Fruit fly (Drosophila melanogaster) whole organism, embryonic: ENCODE results near the gene pim.
A peak's percentile ranks its signal among the peaks of the same experiment; 100 is the strongest.

Experiments
- Atf3 ChIP-seq: fragments of 200-800 bp; sonication (Bioruptor generic); optimal IDR thresholded peaks from 3 replicates; lab custom pipeline; 2016; ENCODE audit warnings: missing biosample characterization, missing genetic modification characterization
- CG10267 ChIP-seq: fragments of 200-800 bp; sonication (Bioruptor generic); optimal IDR thresholded peaks from 2 replicates; lab custom pipeline; 2018; ENCODE audit warnings: missing biosample characterization, mild to moderate bottlenecking, missing genetic modification characterization, moderate library complexity
- CG11695 ChIP-seq: fragments of 200-800 bp; sonication (Bioruptor generic); IDR thresholded peaks from 3 replicates; pipeline ENCODE4 v1.3.6; 2022; ENCODE audit warnings: missing biosample characterization, missing genetic modification characterization
- CG11696 ChIP-seq: fragments of 200-800 bp; sonication (Bioruptor generic); IDR thresholded peaks from 2 replicates; pipeline ENCODE4 v1.3.6; 2022; ENCODE audit warnings: missing biosample characterization, missing genetic modification characterization
- CG14965 ChIP-seq: fragments of 200-800 bp; sonication (Bioruptor generic); optimal IDR thresholded peaks from 2 replicates; lab custom pipeline; 2016; ENCODE audit warnings: missing biosample characterization, missing genetic modification characterization, borderline replicate concordance
- CG15269 ChIP-seq: fragments of 200-800 bp; sonication (Bioruptor generic); optimal IDR thresholded peaks from 2 replicates; lab custom pipeline; 2018; ENCODE audit warnings: missing biosample characterization, mild to moderate bottlenecking, missing genetic modification characterization, moderate library complexity
- CG16813 ChIP-seq: fragments of 200-800 bp; sonication (Bioruptor generic); IDR thresholded peaks from 3 replicates; pipeline ENCODE4 v1.3.6; 2022; ENCODE audit warnings: missing biosample characterization, missing genetic modification characterization; ENCODE audit not compliant: partially characterized antibody
- CG17802 ChIP-seq: fragments of 200-800 bp; sonication (Bioruptor generic); optimal IDR thresholded peaks from 2 replicates; lab custom pipeline; 2018; ENCODE audit warnings: missing biosample characterization, mild to moderate bottlenecking, missing genetic modification characterization, moderate library complexity
- CG5953 ChIP-seq: fragments of 200-800 bp; sonication (Bioruptor generic); IDR thresholded peaks from 2 replicates; pipeline ENCODE4 v1.3.6; 2022; ENCODE audit warnings: missing biosample characterization, missing genetic modification characterization
- CG6654 ChIP-seq: fragments of 200-800 bp; sonication (Bioruptor generic); optimal IDR thresholded peaks from 2 replicates; lab custom pipeline; 2017; ENCODE audit warnings: missing biosample characterization, mild to moderate bottlenecking, missing genetic modification characterization
- CG6813 ChIP-seq: fragments of 200-800 bp; sonication (Bioruptor generic); optimal IDR thresholded peaks from 2 replicates; lab custom pipeline; 2017; ENCODE audit warnings: missing biosample characterization, missing genetic modification characterization, mild to moderate bottlenecking, moderate library complexity, missing genetic modification reagents
- CG8388 ChIP-seq: fragments of 200-800 bp; sonication (Bioruptor generic); optimal IDR thresholded peaks from 2 replicates; lab custom pipeline; 2019; ENCODE audit warnings: missing biosample characterization, mild to moderate bottlenecking, missing genetic modification characterization, moderate library complexity
- CG8765 ChIP-seq: fragments of 200-800 bp; sonication (Bioruptor generic); IDR thresholded peaks from 2 replicates; pipeline ENCODE4 v1.3.6; 2022; ENCODE audit warnings: missing biosample characterization, missing genetic modification characterization
- CG9437 ChIP-seq: fragments of 200-800 bp; sonication (Bioruptor generic); optimal IDR thresholded peaks from 2 replicates; lab custom pipeline; 2018; ENCODE audit warnings: missing biosample characterization, mild to moderate bottlenecking, missing genetic modification characterization
- CTCF ChIP-seq: fragments of 200-800 bp; sonication (Bioruptor generic); optimal IDR thresholded peaks from 2 replicates; lab custom pipeline; 2017; ENCODE audit warnings: missing biosample characterization, mild to moderate bottlenecking, missing genetic modification characterization, moderate library complexity
- Chrac-16 ChIP-seq: fragments of 200-800 bp; sonication (Bioruptor generic); optimal IDR thresholded peaks from 3 replicates; lab custom pipeline; 2016; ENCODE audit warnings: missing biosample characterization, missing genetic modification characterization
- Deaf1 ChIP-seq: fragments of 200-800 bp; optimal IDR thresholded peaks from 3 replicates; lab custom pipeline; 2019; ENCODE audit warnings: missing biosample characterization, mild to moderate bottlenecking, missing genetic modification characterization, moderate library complexity
- Ets97D ChIP-seq: fragments of 200-800 bp; sonication (Bioruptor generic); optimal IDR thresholded peaks from 3 replicates; lab custom pipeline; 2016; ENCODE audit warnings: missing biosample characterization, missing genetic modification characterization
- H2.0 ChIP-seq: fragments of 200-800 bp; sonication (Bioruptor generic); IDR thresholded peaks from 2 replicates; pipeline ENCODE4 v1.3.6; 2022; ENCODE audit warnings: missing biosample characterization, missing genetic modification characterization
- Jarid2 ChIP-seq: fragments of 200-800 bp; sonication (Bioruptor generic); optimal IDR thresholded peaks from 3 replicates; lab custom pipeline; 2017; ENCODE audit warnings: mild to moderate bottlenecking, missing biosample characterization, missing genetic modification reagents, missing genetic modification characterization
- Mrtf ChIP-seq: fragments of 200-800 bp; sonication (Bioruptor generic); IDR thresholded peaks from 3 replicates; pipeline ENCODE4 v1.3.6; 2022; ENCODE audit warnings: missing biosample characterization, missing genetic modification characterization
- NC2β ChIP-seq: fragments of 200-800 bp; sonication (Bioruptor generic); optimal IDR thresholded peaks from 2 replicates; lab custom pipeline; 2016; ENCODE audit warnings: missing biosample characterization, missing genetic modification characterization
- Neu2 ChIP-seq: fragments of 200-800 bp; sonication (Bioruptor generic); optimal IDR thresholded peaks from 3 replicates; lab custom pipeline; 2016; ENCODE audit warnings: missing biosample characterization, missing genetic modification characterization, borderline replicate concordance
- Ravus ChIP-seq: fragments of 200-800 bp; sonication (Bioruptor generic); IDR thresholded peaks from 2 replicates; pipeline ENCODE4 v1.3.6; 2022; ENCODE audit warnings: missing biosample characterization, missing genetic modification characterization
- Side ChIP-seq: fragments of 200-800 bp; sonication (Bioruptor generic); optimal IDR thresholded peaks from 2 replicates; lab custom pipeline; 2016; ENCODE audit warnings: missing biosample characterization, missing genetic modification characterization
- Spps ChIP-seq: fragments of 200-800 bp; sonication (Bioruptor generic); optimal IDR thresholded peaks from 2 replicates; lab custom pipeline; 2018; ENCODE audit warnings: missing biosample characterization, mild to moderate bottlenecking, missing genetic modification characterization
- TFAM ChIP-seq: fragments of 200-800 bp; sonication (Bioruptor generic); optimal IDR thresholded peaks from 2 replicates; lab custom pipeline; 2017; ENCODE audit warnings: missing biosample characterization, missing genetic modification characterization, inconsistent platforms
- ab ChIP-seq: fragments of 200-800 bp; sonication (Bioruptor generic); optimal IDR thresholded peaks from 2 replicates; lab custom pipeline; 2016; ENCODE audit warnings: missing biosample characterization, missing genetic modification characterization
- aop ChIP-seq: fragments of 200-800 bp; sonication (Bioruptor generic); IDR thresholded peaks from 2 replicates; pipeline ENCODE4 v1.3.6; 2022; ENCODE audit warnings: missing biosample characterization, missing genetic modification characterization
- ase ChIP-seq: fragments of 200-800 bp; sonication (Bioruptor generic); IDR thresholded peaks from 3 replicates; pipeline ENCODE4 v1.3.6; 2022; ENCODE audit warnings: missing biosample characterization, missing genetic modification characterization
- ash1 ChIP-seq: fragments of 200-800 bp; sonication (Bioruptor generic); optimal IDR thresholded peaks from 2 replicates; lab custom pipeline; 2018; ENCODE audit warnings: missing biosample characterization, mild to moderate bottlenecking, missing genetic modification characterization
- bab2 ChIP-seq: fragments of 200-800 bp; sonication (Bioruptor generic); optimal IDR thresholded peaks from 2 replicates; lab custom pipeline; 2016; ENCODE audit warnings: missing biosample characterization, missing genetic modification characterization
- cas ChIP-seq: fragments of 200-800 bp; sonication (Bioruptor generic); IDR thresholded peaks from 2 replicates; pipeline ENCODE4 v1.3.6; 2022; ENCODE audit warnings: missing biosample characterization, missing genetic modification characterization
- corto ChIP-seq: fragments of 200-800 bp; sonication (Bioruptor generic); optimal IDR thresholded peaks from 2 replicates; lab custom pipeline; 2016; ENCODE audit warnings: missing biosample characterization, mild to moderate bottlenecking, missing genetic modification characterization, moderate library complexity
- dmrt11E ChIP-seq: fragments of 200-800 bp; sonication (Bioruptor generic); optimal IDR thresholded peaks from 3 replicates; lab custom pipeline; 2018; ENCODE audit warnings: missing biosample characterization, mild to moderate bottlenecking, missing genetic modification characterization, moderate library complexity
- ewg ChIP-seq: fragments of 200-800 bp; sonication (Bioruptor generic); optimal IDR thresholded peaks from 3 replicates; lab custom pipeline; 2017; ENCODE audit warnings: mild to moderate bottlenecking, missing biosample characterization, missing genetic modification reagents, missing genetic modification characterization
- exex ChIP-seq: fragments of 200-800 bp; sonication (Bioruptor generic); optimal IDR thresholded peaks from 4 replicates; lab custom pipeline; 2018; ENCODE audit warnings: missing biosample characterization, mild to moderate bottlenecking, missing genetic modification characterization, moderate library complexity
- gcm2 ChIP-seq: fragments of 200-800 bp; sonication (Bioruptor generic); optimal IDR thresholded peaks from 2 replicates; lab custom pipeline; 2016; ENCODE audit warnings: missing biosample characterization, missing genetic modification characterization
- gsb ChIP-seq: fragments of 200-800 bp; sonication (Bioruptor generic); IDR thresholded peaks from 2 replicates; pipeline ENCODE4 v1.3.6; 2022; ENCODE audit warnings: missing biosample characterization, missing genetic modification characterization
- hth ChIP-seq: fragments of >200 bp; optimal IDR thresholded peaks from 2 replicates; lab custom pipeline; 2017; ENCODE audit warnings: inconsistent platforms
- klu ChIP-seq: fragments of 200-800 bp; sonication (Bioruptor generic); IDR thresholded peaks from 2 replicates; pipeline ENCODE4 v1.3.6; 2022; ENCODE audit warnings: missing biosample characterization, missing genetic modification characterization
- lilli ChIP-seq: fragments of 200-800 bp; sonication (Bioruptor generic); optimal IDR thresholded peaks from 3 replicates; lab custom pipeline; 2016; ENCODE audit warnings: missing biosample characterization, missing genetic modification characterization
- lov ChIP-seq, 2 experiments: fragments of 200-800 bp in 1 of 2; fragments of >200 bp in 1 of 2; sonication (Bioruptor generic) in 1 of 2; IDR thresholded peaks in 1 of 2; optimal IDR thresholded peaks in 1 of 2; 2 replicates in 1 of 2; 3 replicates in 1 of 2; pipeline versions ENCODE4 v1.3.6 to Lab custom; 2017 to 2022; ENCODE audit warnings: missing biosample characterization in 1 of 2, missing genetic modification characterization in 1 of 2
- maf-S ChIP-seq: fragments of 200-800 bp; sonication (Bioruptor generic); optimal IDR thresholded peaks from 2 replicates; lab custom pipeline; 2016; ENCODE audit warnings: missing biosample characterization, missing genetic modification characterization
- pb ChIP-seq: fragments of 200-800 bp; sonication (Bioruptor generic); optimal IDR thresholded peaks from 3 replicates; lab custom pipeline; 2016; ENCODE audit warnings: missing biosample characterization, missing genetic modification characterization
- phol ChIP-seq: fragments of 200-800 bp; sonication (Bioruptor generic); optimal IDR thresholded peaks from 3 replicates; lab custom pipeline; 2018; ENCODE audit warnings: missing biosample characterization, mild to moderate bottlenecking, missing genetic modification characterization, moderate library complexity
- pnt ChIP-seq: fragments of 200-800 bp; sonication (Bioruptor generic); optimal IDR thresholded peaks from 3 replicates; lab custom pipeline; 2016; ENCODE audit warnings: missing biosample characterization, missing genetic modification characterization
- sug ChIP-seq: fragments of 200-800 bp; optimal IDR thresholded peaks from 2 replicates; lab custom pipeline; 2019; ENCODE audit warnings: missing biosample characterization, mild to moderate bottlenecking, missing genetic modification characterization, moderate library complexity
- usp ChIP-seq: fragments of >200 bp; optimal IDR thresholded peaks from 2 replicates; lab custom pipeline; 2017; ENCODE audit warnings: missing biosample characterization, missing genetic modification characterization
- wor ChIP-seq: fragments of 200-800 bp; sonication (Bioruptor generic); IDR thresholded peaks from 2 replicates; pipeline ENCODE4 v1.3.6; 2022; ENCODE audit warnings: missing biosample characterization, missing genetic modification characterization
- zen2 ChIP-seq: fragments of 200-800 bp; sonication (Bioruptor generic); IDR thresholded peaks from 3 replicates; pipeline ENCODE4 v1.3.6; 2022; ENCODE audit warnings: missing biosample characterization, missing genetic modification characterization; ENCODE audit not compliant: partially characterized antibody

Gene pim

DNA sequence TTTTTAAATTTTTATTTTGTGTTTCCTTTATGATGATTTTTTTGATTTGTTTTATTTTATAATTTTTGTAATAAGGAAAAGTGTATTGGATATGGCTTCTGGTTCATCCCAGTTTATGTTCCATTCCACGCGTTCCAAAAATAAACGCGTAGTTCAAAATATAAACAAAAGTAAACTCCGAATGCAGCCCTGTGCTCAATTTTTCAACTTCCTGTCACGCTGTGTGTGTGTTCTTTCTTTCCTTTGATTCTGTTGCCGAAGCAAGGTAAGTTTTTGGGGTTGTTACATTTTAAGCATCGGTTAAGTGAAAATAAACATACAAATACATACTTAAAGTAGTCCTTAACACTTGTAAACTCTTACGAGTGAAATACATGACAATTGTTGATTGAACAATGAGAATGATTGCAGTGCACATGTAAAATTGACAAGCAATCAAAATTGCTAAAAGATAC is 45.4 kb downstream of the pim start, which contains the start of the genes Ip259 and RpS27A (continued):
- TF ChIP-seq gsb (peak; percentile 40), CG11696 (GFP tag; lab: Robert Waterston, UW) (no peak), hth (no peak), Neu2 (GFP tag; lab: Kevin White, UChicago) (no peak), ab (no peak), cas (GFP tag; lab: Robert Waterston, UW) (0 out of 2 replicates have a peak, but pooled peaks have one; percentile 35), maf-S (GFP tag; lab: Kevin White, UChicago) (peak; percentile 57), Jarid2 (GFP tag; lab: Kevin White, UChicago) (no peak), ash1 (GFP tag; lab: Kevin White, UChicago) (no peak), Deaf1 (no peak), zen2 (no peak), Side (GFP tag; lab: Kevin White, UChicago) (peak; percentile 75), Spps (tag; lab: Kevin White, UChicago) (peak; percentile 21), NC2β (GFP tag; lab: Kevin White, UChicago) (peak; percentile 96), Mrtf (GFP tag; lab: Robert Waterston, UW) (no peak; the same call in 1 of the 3 replicates), CG16813 (GFP tag; lab: Robert Waterston, UW) (no peak), wor (GFP tag; lab: Robert Waterston, UW) (no peak), CG9437 (GFP tag; lab: Kevin White, UChicago) (peak; percentile 74), Chrac-16 (GFP tag; lab: Kevin White, UChicago) (peak; percentile 52), TFAM (GFP tag; lab: Kevin White, UChicago) (no peak), aop (GFP tag; lab: Robert Waterston, UW) (no peak), CG17802 (tag; lab: Kevin White, UChicago) (peak; percentile 96), klu (GFP tag; lab: Robert Waterston, UW) (no peak), phol (peak; percentile 85), CG11695 (peak; percentile 57; the same call in 2 of the 3 replicates), CTCF (GFP tag; lab: Kevin White, UChicago) (no peak), Ravus (no peak), CG6654 (peak; percentile 22), CG14965 (GFP tag; lab: Kevin White, UChicago) (no peak), pnt (no peak), CG10267 (tag; lab: Kevin White, UChicago) (peak; percentile 60), ewg (GFP tag; lab: Kevin White, UChicago) (peak; percentile 64), Atf3 (GFP tag; lab: Kevin White, UChicago) (peak; percentile 61), H2.0 (GFP tag; lab: Robert Waterston, UW) (peak; percentile 71), usp (GFP tag; lab: Kevin White, UChicago) (no peak), CG15269 (tag; lab: Kevin White, UChicago) (no peak), sug (tag; lab: Kevin White, UChicago) (peak; percentile 75), exex (no peak), CG8765 (GFP tag; lab: Robert Waterston, UW) (0 out of 2 replicates have a peak, but pooled peaks have one; percentile 48), gcm2 (GFP tag; lab: Kevin White, UChicago) (peak; percentile 10), ase (GFP tag; lab: Robert Waterston, UW) (peak; percentile 65; the same call in 2 of the 3 replicates), lilli (GFP tag; lab: Kevin White, UChicago) (peak; percentile 48), CG6813 (GFP tag; lab: Kevin White, UChicago) (peak; percentile 83), Ets97D (GFP tag; lab: Kevin White, UChicago) (peak; percentile 99), CG5953 (GFP tag; lab: Robert Waterston, UW) (peak; percentile 65; the same call in 1 of the 2 replicates), corto (no peak), pb (GFP tag; lab: Kevin White, UChicago) (peak; percentile 71), CG8388 (GFP tag; lab: Kevin White, UChicago) (peak; percentile 53), lov (optimal IDR thresholded peaks at IDR 0.05; lab: Kevin White, UChicago) (no peak), lov (GFP tag; IDR thresholded peaks at IDR 0.05; lab: Robert Waterston, UW) (peak; percentile 93), bab2 (GFP tag; lab: Kevin White, UChicago) (peak; percentile 1), dmrt11E (tag; lab: Kevin White, UChicago) (peak; percentile 71)
